Worm (Caenorhabditis elegans): ENCODE results near the gene ZK105.5.

ZK105.5 gene

DNA sequence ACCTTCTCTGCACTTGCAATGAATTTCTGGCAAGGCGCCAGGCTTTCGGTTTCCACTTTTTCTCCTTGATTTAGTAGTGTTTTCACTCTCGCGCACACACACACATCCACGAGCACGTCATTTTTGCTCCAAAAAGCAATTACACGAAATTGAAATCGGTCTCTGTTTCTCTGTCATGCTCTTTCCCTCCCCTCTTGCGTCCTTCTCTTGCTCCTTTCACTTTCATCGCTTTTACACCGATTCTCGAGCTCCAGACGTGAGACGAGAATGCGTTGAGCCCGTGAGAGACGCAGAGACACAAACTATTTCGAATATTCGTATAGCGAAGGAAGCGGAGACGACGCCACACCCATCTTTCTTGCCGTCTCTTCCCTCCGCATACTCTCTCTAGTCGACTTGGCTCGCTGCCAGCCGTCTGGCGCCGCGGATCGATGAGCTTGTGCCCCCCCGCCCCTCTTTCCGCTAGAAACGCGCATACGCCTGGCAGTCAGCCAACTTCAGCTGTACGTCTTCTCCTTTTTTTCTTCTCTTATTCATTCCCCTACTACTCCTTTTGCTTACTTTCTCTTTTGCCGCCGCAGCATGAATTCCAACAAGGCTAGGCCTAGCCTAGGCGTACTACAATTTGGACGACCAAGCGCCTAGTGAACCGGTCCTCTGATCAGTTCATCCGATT lies 10.6 kb upstream of the ZK105.5 start (continued):
- TF ChIP-seq rec-8 (tag; optimal IDR thresholded peaks at IDR 0.05) (no peak), gei-17 (GFP tag; optimal IDR thresholded peaks at IDR 0.05) (no peak), egl-18 (GFP tag; IDR thresholded peaks at IDR 0.05) (no peak), nfyb-1 (GFP tag; IDR thresholded peaks at IDR 0.05) (peak; percentile 74; the same call in 1 of the 2 replicates), hmg-20 (GFP tag; IDR thresholded peaks at IDR 0.05) (no peak), D2030.7 (GFP tag; IDR thresholded peaks at IDR 0.05) (no peak), F55B11.4 (tag; optimal IDR thresholded peaks at IDR 0.05; ENCODE audit: borderline replicate concordance, insufficient read depth) (no peak), F10E7.11 (tag; optimal IDR thresholded peaks at IDR 0.05) (no peak), aptf-2 (GFP tag; conservative IDR thresholded peaks at IDR 0.05) (no peak), sptf-2 (GFP tag; optimal IDR thresholded peaks at IDR 0.05) (no peak), ceh-27 (GFP tag; optimal IDR thresholded peaks at IDR 0.05) (peak; percentile 48), F37B4.10 (GFP tag; IDR thresholded peaks at IDR 0.05) (no peak), F57C9.4 (tag; optimal IDR thresholded peaks at IDR 0.05) (no peak), madf-6 (GFP tag; IDR thresholded peaks at IDR 0.05) (no peak), Y79H2A.3 (GFP tag; conservative IDR thresholded peaks at IDR 0.05) (no peak), attf-6 (GFP tag; IDR thresholded peaks at IDR 0.05) (no peak), ztf-22 (GFP tag; optimal IDR thresholded peaks at IDR 0.05) (no peak), lin-26 (GFP tag; IDR thresholded peaks at IDR 0.05) (no peak), ekl-4 (GFP tag; IDR thresholded peaks at IDR 0.05) (no peak), lir-1 (GFP tag; conservative IDR thresholded peaks at IDR 0.05) (no peak), cebp-2 (GFP tag; IDR thresholded peaks at IDR 0.05) (no peak), bed-1 (GFP tag; IDR thresholded peaks at IDR 0.05) (no peak), dpff-1 (tag; optimal IDR thresholded peaks at IDR 0.05) (no peak), dox-1 (GFP tag; IDR thresholded peaks at IDR 0.05) (peak; percentile 43; the same call in 1 of the 2 replicates), ztf-26 (tag; optimal IDR thresholded peaks at IDR 0.05) (no peak), chd-7 (tag; optimal IDR thresholded peaks at IDR 0.05) (peak; percentile 39), die-1 (tag; optimal IDR thresholded peaks at IDR 0.05) (peak; percentile 24), B0261.1 (tag; optimal IDR thresholded peaks at IDR 0.05) (no peak), mxl-1 (tag; optimal IDR thresholded peaks at IDR 0.05) (no peak), tbx-9 (tag; optimal IDR thresholded peaks at IDR 0.05; ENCODE audit: borderline replicate concordance) (no peak), madf-8 (GFP tag; conservative IDR thresholded peaks at IDR 0.05) (no peak), ccch-3 (GFP tag; optimal IDR thresholded peaks at IDR 0.05) (no peak), ceh-79 (tag; optimal IDR thresholded peaks at IDR 0.05) (no peak), aptf-3 (GFP tag; IDR thresholded peaks at IDR 0.05) (no peak), lag-1 (GFP tag; IDR thresholded peaks at IDR 0.05) (no peak), T07F8.4 (tag; optimal IDR thresholded peaks at IDR 0.05) (no peak), F52B5.7 (tag; optimal IDR thresholded peaks at IDR 0.05) (no peak), ZK185.1 (tag; optimal IDR thresholded peaks at IDR 0.05; ENCODE audit: poor library complexity, severe bottlenecking) (no peak), snpc-3.4 (tag; optimal IDR thresholded peaks at IDR 0.05) (no peak), madf-3 (GFP tag; IDR thresholded peaks at IDR 0.05) (no peak), zim-3 (tag; optimal IDR thresholded peaks at IDR 0.05) (no peak), mel-28 (tag; optimal IDR thresholded peaks at IDR 0.05; ENCODE audit: borderline replicate concordance) (no peak), lsy-27 (tag; optimal IDR thresholded peaks at IDR 0.05; ENCODE audit: borderline replicate concordance, insufficient read depth) (no peak), ztf-6 (GFP tag; IDR thresholded peaks at IDR 0.05) (no peak), F23B12.7 (tag; optimal IDR thresholded peaks at IDR 0.05; ENCODE audit: insufficient read depth) (no peak), ceh-40 (GFP tag; IDR thresholded peaks at IDR 0.05) (no peak), fkh-3 (tag; optimal IDR thresholded peaks at IDR 0.05) (no peak), nhr-80 (tag; optimal IDR thresholded peaks at IDR 0.05) (peak; percentile 63)

Measured in whole organism, young adult.